Fruit fly (Drosophila melanogaster) whole organism, embryonic: Measurements from ENCODE around the gene loaf.

Experiments used
- ATbp ChIP-seq: fragments of 200-800 bp; sonication (Bioruptor generic); optimal IDR thresholded peaks from 2 replicates; lab custom pipeline; 2017; ENCODE audit warnings: missing biosample characterization, mild to moderate bottlenecking, missing genetic modification characterization, missing genetic modification reagents
- Abd-B ChIP-seq: fragments of 200-800 bp; sonication (Bioruptor generic); optimal IDR thresholded peaks from 2 replicates; lab custom pipeline; 2018; ENCODE audit warnings: missing biosample characterization, mild to moderate bottlenecking, missing genetic modification characterization, moderate library complexity
- C15 ChIP-seq: fragments of 200-800 bp; sonication (Bioruptor generic); IDR thresholded peaks from 3 replicates; pipeline ENCODE4 v1.3.6; 2022; ENCODE audit warnings: missing biosample characterization, missing genetic modification characterization
- CG10431 ChIP-seq: fragments of 200-800 bp; sonication (Bioruptor generic); optimal IDR thresholded peaks from 3 replicates; lab custom pipeline; 2018; ENCODE audit warnings: missing biosample characterization, mild to moderate bottlenecking, missing genetic modification characterization
- CG12155 ChIP-seq: fragments of 200-800 bp; sonication (Bioruptor generic); optimal IDR thresholded peaks from 3 replicates; lab custom pipeline; 2016; ENCODE audit warnings: missing biosample characterization, missing genetic modification characterization
- CG15479 ChIP-seq: fragments of 200-800 bp; sonication (Bioruptor generic); optimal IDR thresholded peaks from 3 replicates; lab custom pipeline; 2019; ENCODE audit warnings: missing biosample characterization, mild to moderate bottlenecking, missing genetic modification characterization, moderate library complexity
- CG17359 ChIP-seq: fragments of 200-800 bp; sonication (Bioruptor generic); optimal IDR thresholded peaks from 3 replicates; lab custom pipeline; 2018; ENCODE audit warnings: missing biosample characterization, mild to moderate bottlenecking, missing genetic modification characterization, moderate library complexity
- CG32772 ChIP-seq: fragments of 200-800 bp; sonication (Bioruptor generic); IDR thresholded peaks from 2 replicates; pipeline ENCODE4 v1.3.6; 2022; ENCODE audit warnings: missing biosample characterization, missing genetic modification characterization
- CG3281 ChIP-seq: fragments of 200-800 bp; sonication (Bioruptor generic); optimal IDR thresholded peaks from 3 replicates; lab custom pipeline; 2017; ENCODE audit warnings: missing biosample characterization, mild to moderate bottlenecking, missing genetic modification characterization
- CG3995 ChIP-seq: fragments of 200-800 bp; sonication (Bioruptor generic); optimal IDR thresholded peaks from 3 replicates; lab custom pipeline; 2016; ENCODE audit warnings: missing biosample characterization, missing genetic modification characterization
- CG5180 ChIP-seq: fragments of 200-800 bp; sonication (Bioruptor generic); optimal IDR thresholded peaks from 3 replicates; lab custom pipeline; 2017; ENCODE audit warnings: missing biosample characterization, missing genetic modification characterization, mild to moderate bottlenecking, moderate library complexity, missing genetic modification reagents
- CG6654 ChIP-seq: fragments of 200-800 bp; sonication (Bioruptor generic); optimal IDR thresholded peaks from 2 replicates; lab custom pipeline; 2017; ENCODE audit warnings: missing biosample characterization, mild to moderate bottlenecking, missing genetic modification characterization
- CG6689 ChIP-seq: fragments of 200-800 bp; sonication (Bioruptor generic); IDR thresholded peaks from 2 replicates; pipeline ENCODE4 v1.3.6; 2022; ENCODE audit warnings: missing biosample characterization, missing genetic modification characterization
- CG8388 ChIP-seq: fragments of 200-800 bp; sonication (Bioruptor generic); optimal IDR thresholded peaks from 2 replicates; lab custom pipeline; 2019; ENCODE audit warnings: missing biosample characterization, mild to moderate bottlenecking, missing genetic modification characterization, moderate library complexity
- Dek ChIP-seq: fragments of 200-800 bp; sonication (Bioruptor generic); optimal IDR thresholded peaks from 3 replicates; lab custom pipeline; 2019; ENCODE audit warnings: missing biosample characterization, mild to moderate bottlenecking, missing genetic modification characterization, moderate library complexity
- E2f2 ChIP-seq: fragments of 200-800 bp; sonication (Bioruptor generic); IDR thresholded peaks from 2 replicates; pipeline ENCODE4 v1.3.6; 2022; ENCODE audit warnings: missing biosample characterization, missing genetic modification characterization
- Ets65A ChIP-seq: fragments of 200-800 bp; sonication (Bioruptor generic); peaks from one replicate; lab custom pipeline; 2016; ENCODE audit warnings: missing biosample characterization, missing genetic modification characterization
- Fer1 ChIP-seq: fragments of 200-800 bp; sonication (Bioruptor generic); optimal IDR thresholded peaks from 2 replicates; lab custom pipeline; 2017; ENCODE audit warnings: missing biosample characterization, mild to moderate bottlenecking, missing genetic modification characterization
- H2.0 ChIP-seq: fragments of 200-800 bp; sonication (Bioruptor generic); IDR thresholded peaks from 2 replicates; pipeline ENCODE4 v1.3.6; 2022; ENCODE audit warnings: missing biosample characterization, missing genetic modification characterization
- Hand ChIP-seq: fragments of 200-800 bp; sonication (Bioruptor generic); optimal IDR thresholded peaks from 2 replicates; lab custom pipeline; 2017; ENCODE audit warnings: mild to moderate bottlenecking, missing biosample characterization, missing genetic modification reagents, missing genetic modification characterization
- Hey ChIP-seq: fragments of 200-800 bp; sonication (Bioruptor generic); optimal IDR thresholded peaks from 3 replicates; lab custom pipeline; 2018; ENCODE audit warnings: missing biosample characterization, mild to moderate bottlenecking, missing genetic modification characterization
- Hr78 ChIP-seq, 2 experiments: fragments of 200-800 bp in 1 of 2; fragments of >200 bp in 1 of 2; sonication (Bioruptor generic) in 1 of 2; optimal IDR thresholded peaks; 2 replicates each; lab custom pipeline; 2017 to 2019; ENCODE audit warnings: missing biosample characterization in 2 of 2, missing genetic modification characterization in 2 of 2, mild to moderate bottlenecking in 1 of 2, moderate library complexity in 1 of 2
- MTF-1 ChIP-seq: fragments of 200-800 bp; sonication (Bioruptor generic); optimal IDR thresholded peaks from 2 replicates; lab custom pipeline; 2018; ENCODE audit warnings: missing biosample characterization, mild to moderate bottlenecking, missing genetic modification characterization, borderline replicate concordance
- Meics ChIP-seq: fragments of 200-800 bp; sonication (Bioruptor generic); optimal IDR thresholded peaks from 2 replicates; lab custom pipeline; 2017; ENCODE audit warnings: missing biosample characterization, mild to moderate bottlenecking, missing genetic modification characterization
- NC2α ChIP-seq: fragments of 200-800 bp; sonication (Bioruptor generic); optimal IDR thresholded peaks from 2 replicates; lab custom pipeline; 2016; ENCODE audit warnings: missing biosample characterization, missing genetic modification characterization
- NFAT ChIP-seq: fragments of 200-800 bp; sonication (Bioruptor generic); IDR thresholded peaks from 2 replicates; pipeline ENCODE4 v1.3.6; 2022; ENCODE audit warnings: missing biosample characterization, missing genetic modification characterization
- Oli ChIP-seq: fragments of 200-800 bp; sonication (Bioruptor generic); optimal IDR thresholded peaks from 2 replicates; lab custom pipeline; 2018; ENCODE audit warnings: missing biosample characterization, mild to moderate bottlenecking, missing genetic modification characterization, moderate library complexity
- Pdp1 ChIP-seq, 2 experiments: fragments of 200-800 bp; sonication (Bioruptor generic); optimal IDR thresholded peaks; 3 replicates each; lab custom pipeline; 2016; ENCODE audit warnings: missing biosample characterization in 2 of 2, missing genetic modification characterization in 2 of 2, mild to moderate bottlenecking in 1 of 2, moderate library complexity in 1 of 2
- Taf1 ChIP-seq: fragments of 200-800 bp; sonication (Bioruptor generic); IDR thresholded peaks from 2 replicates; pipeline ENCODE4 v1.3.6; 2022; ENCODE audit warnings: missing biosample characterization, missing genetic modification characterization
- Tbp ChIP-seq: fragments of >200 bp; optimal IDR thresholded peaks from 2 replicates; lab custom pipeline; 2018; ENCODE audit warnings: missing biosample characterization, missing genetic modification characterization
- YL-1 ChIP-seq: fragments of 200-800 bp; sonication (Bioruptor generic); optimal IDR thresholded peaks from 3 replicates; lab custom pipeline; 2017; ENCODE audit warnings: missing biosample characterization, mild to moderate bottlenecking, missing genetic modification characterization
- bab2 ChIP-seq: fragments of 200-800 bp; sonication (Bioruptor generic); optimal IDR thresholded peaks from 2 replicates; lab custom pipeline; 2016; ENCODE audit warnings: missing biosample characterization, missing genetic modification characterization
- chinmo ChIP-seq: fragments of 200-800 bp; sonication (Bioruptor generic); IDR thresholded peaks from 4 replicates; pipeline ENCODE4 v1.3.6; 2022; ENCODE audit warnings: missing biosample characterization, missing genetic modification characterization; ENCODE audit not compliant: partially characterized antibody
- ci ChIP-seq: fragments of 200-800 bp; sonication (Bioruptor generic); IDR thresholded peaks from 3 replicates; pipeline ENCODE4 v1.3.6; 2022; ENCODE audit warnings: missing biosample characterization, missing genetic modification characterization
- crol ChIP-seq: fragments of 200-800 bp; sonication (Bioruptor generic); IDR thresholded peaks from 2 replicates; pipeline ENCODE4 v1.3.6; 2022; ENCODE audit warnings: missing biosample characterization, missing genetic modification characterization
- cwo ChIP-seq: fragments of 200-800 bp; sonication (Bioruptor generic); optimal IDR thresholded peaks from 3 replicates; lab custom pipeline; 2017; ENCODE audit warnings: missing biosample characterization, missing genetic modification characterization, mild to moderate bottlenecking, moderate library complexity, missing genetic modification reagents
- dm ChIP-seq: fragments of 200-800 bp; sonication (Bioruptor generic); optimal IDR thresholded peaks from 3 replicates; lab custom pipeline; 2016; ENCODE audit warnings: missing biosample characterization, missing genetic modification characterization
- ewg ChIP-seq: fragments of 200-800 bp; sonication (Bioruptor generic); optimal IDR thresholded peaks from 3 replicates; lab custom pipeline; 2017; ENCODE audit warnings: mild to moderate bottlenecking, missing biosample characterization, missing genetic modification reagents, missing genetic modification characterization
- fd3F ChIP-seq: fragments of 200-800 bp; sonication (Bioruptor generic); optimal IDR thresholded peaks from 2 replicates; lab custom pipeline; 2018; ENCODE audit warnings: missing biosample characterization, mild to moderate bottlenecking, missing genetic modification characterization, moderate library complexity
- fu2 ChIP-seq: fragments of 200-800 bp; sonication (Bioruptor generic); optimal IDR thresholded peaks from 2 replicates; lab custom pipeline; 2016; ENCODE audit warnings: missing biosample characterization, missing genetic modification characterization
- gt ChIP-seq: fragments of 200-800 bp; sonication (Bioruptor generic); IDR thresholded peaks from 2 replicates; pipeline ENCODE4 v1.3.6; 2022; ENCODE audit warnings: missing biosample characterization, missing genetic modification characterization
- lov ChIP-seq, 2 experiments: fragments of 200-800 bp in 1 of 2; fragments of >200 bp in 1 of 2; sonication (Bioruptor generic) in 1 of 2; IDR thresholded peaks in 1 of 2; optimal IDR thresholded peaks in 1 of 2; 2 replicates in 1 of 2; 3 replicates in 1 of 2; pipeline versions ENCODE4 v1.3.6 to Lab custom; 2017 to 2022; ENCODE audit warnings: missing biosample characterization in 1 of 2, missing genetic modification characterization in 1 of 2
- mirr ChIP-seq: fragments of 200-800 bp; sonication (Bioruptor generic); optimal IDR thresholded peaks from 3 replicates; lab custom pipeline; 2018; ENCODE audit warnings: missing biosample characterization, mild to moderate bottlenecking, missing genetic modification characterization
- phol ChIP-seq: fragments of 200-800 bp; sonication (Bioruptor generic); optimal IDR thresholded peaks from 3 replicates; lab custom pipeline; 2018; ENCODE audit warnings: missing biosample characterization, mild to moderate bottlenecking, missing genetic modification characterization, moderate library complexity
- ranshi ChIP-seq: fragments of 200-800 bp; sonication (Bioruptor generic); IDR thresholded peaks from 2 replicates; pipeline ENCODE4 v1.3.6; 2022; ENCODE audit warnings: missing biosample characterization, missing genetic modification characterization
- sens ChIP-seq: fragments of 200-800 bp; sonication (Bioruptor generic); peaks from one replicate; lab custom pipeline; 2016; ENCODE audit warnings: missing biosample characterization, missing genetic modification characterization
- tup ChIP-seq: fragments of 200-800 bp; sonication (Bioruptor generic); optimal IDR thresholded peaks from 2 replicates; lab custom pipeline; 2016; ENCODE audit warnings: missing biosample characterization, mild to moderate bottlenecking, missing genetic modification characterization, moderate library complexity
- vvl ChIP-seq: fragments of 200-800 bp; sonication (Bioruptor generic); IDR thresholded peaks from 2 replicates; pipeline ENCODE4 v1.3.6; 2022; ENCODE audit warnings: missing biosample characterization, missing genetic modification characterization

Gene loaf

DNA sequence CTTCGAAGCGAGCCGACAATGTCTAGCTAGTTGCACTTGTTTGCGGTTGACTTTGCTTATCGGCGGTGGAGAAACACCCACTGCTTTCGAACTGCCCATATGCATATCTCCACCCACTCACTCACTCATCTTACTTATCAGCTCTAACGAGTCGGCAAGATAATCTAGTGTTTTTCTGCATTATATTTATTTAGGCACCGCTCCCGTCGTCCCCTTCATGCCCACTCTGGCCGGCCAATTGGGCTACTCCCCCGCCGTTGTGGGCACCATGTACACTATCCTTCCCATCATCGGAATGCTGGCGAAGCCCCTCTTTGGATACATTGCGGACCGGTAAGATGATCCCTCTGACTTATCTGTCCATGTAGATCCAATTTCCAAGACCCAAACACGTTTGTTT is 80.1 kb downstream of the loaf start:
- TF ChIP-seq crol, result peak; percentile 48; the same call in 1 of the 2 replicates
- no peak for TF ChIP-seq bab2
- TF ChIP-seq Meics (GFP tag; lab: Kevin White, UChicago), result no peak
- peak; percentile 27 for TF ChIP-seq sens
- peak; percentile 1 for TF ChIP-seq ATbp (GFP tag; lab: Kevin White, UChicago)
- TF ChIP-seq Abd-B, result no peak
- TF ChIP-seq mirr (GFP tag; lab: Kevin White, UChicago), result no peak
- TF ChIP-seq C15 (GFP tag; lab: Robert Waterston, UW), result no peak
- peak; percentile 82 for TF ChIP-seq Ets65A (GFP tag; lab: Kevin White, UChicago)
- no peak for TF ChIP-seq CG6654 (GFP tag; lab: Kevin White, UChicago)
- peak; percentile 74 for TF ChIP-seq CG10431 (GFP tag; lab: Kevin White, UChicago)
- TF ChIP-seq dm (GFP tag; lab: Kevin White, UChicago), result no peak
- TF ChIP-seq Dek, result no peak
- no peak for TF ChIP-seq Oli (tag; lab: Kevin White, UChicago)
- TF ChIP-seq H2.0 (GFP tag; lab: Robert Waterston, UW), result no peak
- TF ChIP-seq ci, result 0 out of 3 replicates have a peak, but pooled peaks have one; percentile 40
- no peak for TF ChIP-seq E2f2 (GFP tag; lab: Robert Waterston, UW)
- no peak for TF ChIP-seq Hey (tag; lab: Kevin White, UChicago)
- TF ChIP-seq, all 482 proteins: peak for 6

- no peak for TF ChIP-seq Tbp (GFP tag; lab: Kevin White, UChicago)
- 0 out of 4 replicates have a peak, but pooled peaks have one; percentile 20 for TF ChIP-seq chinmo (GFP tag; lab: Robert Waterston, UW)
- no peak for TF ChIP-seq CG17359 (tag; lab: Kevin White, UChicago)
- no peak for TF ChIP-seq CG15479
- no peak for TF ChIP-seq CG5180
- TF ChIP-seq NC2α (GFP tag; lab: Kevin White, UChicago), result no peak
- no peak for TF ChIP-seq Fer1 (GFP tag; lab: Kevin White, UChicago)
- TF ChIP-seq CG3995 (GFP tag; lab: Kevin White, UChicago), result no peak
- peak in 1 of 2 experiments; percentile 43 for TF ChIP-seq Hr78 (GFP tag; optimal IDR thresholded peaks at IDR 0.05; lab: Kevin White, UChicago)
- peak in 1 of 2 experiments; percentile 80 for TF ChIP-seq Pdp1 (GFP tag; optimal IDR thresholded peaks at IDR 0.05; lab: Kevin White, UChicago)
- no peak for TF ChIP-seq Hand (GFP tag; lab: Kevin White, UChicago)
- TF ChIP-seq NFAT, result no peak
- no peak for TF ChIP-seq CG32772 (GFP tag; lab: Robert Waterston, UW)
- peak; percentile 71 for TF ChIP-seq cwo (GFP tag; lab: Kevin White, UChicago)
Observed at dm6 chr3L:11684522-11684851, 81.5 kb downstream of the loaf start.

- TF ChIP-seq tup (GFP tag; lab: Kevin White, UChicago) (peak; percentile 7), CG6689 (GFP tag; lab: Robert Waterston, UW) (no peak), MTF-1 (GFP tag; lab: Kevin White, UChicago) (no peak), phol (tag; lab: Kevin White, UChicago) (peak; percentile 27), vvl (GFP tag; lab: Robert Waterston, UW) (peak; percentile 81), Taf1 (GFP tag; lab: Robert Waterston, UW) (no peak), fu2 (GFP tag; lab: Kevin White, UChicago) (peak; percentile 62), Dek (peak; percentile 57), CG8388 (GFP tag; lab: Kevin White, UChicago) (peak; percentile 36), ewg (GFP tag; lab: Kevin White, UChicago) (peak; percentile 21), ranshi (peak; percentile 27; the same call in 1 of the 2 replicates), lov (optimal IDR thresholded peaks at IDR 0.05; lab: Kevin White, UChicago) (no peak), lov (GFP tag; IDR thresholded peaks at IDR 0.05; lab: Robert Waterston, UW) (no peak), fd3F (GFP tag; lab: Kevin White, UChicago) (peak; percentile 55), gt (no peak), YL-1 (GFP tag; lab: Kevin White, UChicago) (peak; percentile 66), CG3281 (peak; percentile 19), CG12155 (peak; percentile 71)
Observed at dm6 chr3L:11683819-11684521, 82.0 kb downstream of the loaf start, which contains the start of gene Sugb. Gene Sugb (plus strand): TSS chr3L:11683980.
